Fruit fly (Drosophila melanogaster) whole organism, embryonic: ENCODE results near the gene CG32248.

Experiments used
- Awh ChIP-seq: fragments of 200-800 bp; sonication (Bioruptor generic); IDR thresholded peaks from 2 replicates; pipeline ENCODE4, ENCODE4 v1.3.6; 2022; ENCODE audit warnings: missing biosample characterization, missing genetic modification characterization
- Bdp1 ChIP-seq: fragments of 200-800 bp; sonication (Bioruptor generic); optimal IDR thresholded peaks from 3 replicates; lab custom pipeline; 2016; ENCODE audit warnings: missing biosample characterization, missing genetic modification characterization
- CG10959 ChIP-seq: fragments of 200-800 bp; sonication (Bioruptor generic); IDR thresholded peaks from 2 replicates; pipeline ENCODE4 v1.3.6; 2022; ENCODE audit warnings: missing biosample characterization, missing genetic modification characterization
- CG10979 ChIP-seq: fragments of 200-800 bp; sonication (Bioruptor generic); optimal IDR thresholded peaks from 2 replicates; lab custom pipeline; 2018; ENCODE audit warnings: missing biosample characterization, mild to moderate bottlenecking, missing genetic modification characterization, moderate library complexity
- CG12071 ChIP-seq: fragments of 200-800 bp; sonication (Bioruptor generic); optimal IDR thresholded peaks from 3 replicates; lab custom pipeline; 2018; ENCODE audit warnings: missing biosample characterization, mild to moderate bottlenecking, missing genetic modification characterization
- CG1233 ChIP-seq: fragments of 200-800 bp; sonication (Bioruptor generic); optimal IDR thresholded peaks from 4 replicates; lab custom pipeline; 2018; ENCODE audit warnings: missing biosample characterization, mild to moderate bottlenecking, missing genetic modification characterization
- CG13287 ChIP-seq: fragments of 200-800 bp; sonication (Bioruptor generic); IDR thresholded peaks from 2 replicates; pipeline ENCODE4 v1.3.6; 2022; ENCODE audit warnings: missing biosample characterization, missing genetic modification characterization; ENCODE audit not compliant: partially characterized antibody
- CG14441 ChIP-seq: fragments of 200-800 bp; sonication (Bioruptor generic); IDR thresholded peaks from 2 replicates; pipeline ENCODE4 v1.3.6; 2022; ENCODE audit warnings: missing biosample characterization, missing genetic modification characterization
- CG1529 ChIP-seq: fragments of 200-800 bp; sonication (Bioruptor generic); optimal IDR thresholded peaks from 3 replicates; lab custom pipeline; 2018; ENCODE audit warnings: missing biosample characterization, missing genetic modification characterization
- CG15514 ChIP-seq: fragments of 200-800 bp; sonication (Bioruptor generic); optimal IDR thresholded peaks from 3 replicates; lab custom pipeline; 2017; ENCODE audit warnings: missing biosample characterization, missing genetic modification characterization, mild to moderate bottlenecking, moderate library complexity, missing genetic modification reagents
- CG17385 ChIP-seq: fragments of 200-800 bp; sonication (Bioruptor generic); optimal IDR thresholded peaks from 3 replicates; lab custom pipeline; 2018; ENCODE audit warnings: missing biosample characterization, mild to moderate bottlenecking, missing genetic modification characterization
- CG18619 ChIP-seq: fragments of 200-800 bp; sonication (Bioruptor generic); optimal IDR thresholded peaks from 3 replicates; lab custom pipeline; 2017; ENCODE audit warnings: missing biosample characterization, mild to moderate bottlenecking, missing genetic modification characterization
- CG2678 ChIP-seq: fragments of 200-800 bp; sonication (Bioruptor generic); optimal IDR thresholded peaks from 3 replicates; lab custom pipeline; 2019; ENCODE audit warnings: missing biosample characterization, mild to moderate bottlenecking, missing genetic modification characterization, moderate library complexity
- CG31365 ChIP-seq: fragments of 200-800 bp; sonication (Bioruptor generic); optimal IDR thresholded peaks from 2 replicates; lab custom pipeline; 2018; ENCODE audit warnings: missing biosample characterization, mild to moderate bottlenecking, missing genetic modification characterization
- CG43689 ChIP-seq: fragments of 200-800 bp; sonication (Bioruptor generic); IDR thresholded peaks from 2 replicates; pipeline ENCODE4 v1.3.6; 2022; ENCODE audit warnings: missing biosample characterization, missing genetic modification characterization
- CG6813 ChIP-seq: fragments of 200-800 bp; sonication (Bioruptor generic); optimal IDR thresholded peaks from 2 replicates; lab custom pipeline; 2017; ENCODE audit warnings: missing biosample characterization, missing genetic modification characterization, mild to moderate bottlenecking, moderate library complexity, missing genetic modification reagents
- CG8478 ChIP-seq: fragments of >200 bp; optimal IDR thresholded peaks from 2 replicates; lab custom pipeline; 2018
- CG9727 ChIP-seq: fragments of 200-800 bp; sonication (Bioruptor generic); optimal IDR thresholded peaks from 3 replicates; lab custom pipeline; 2017; ENCODE audit warnings: missing biosample characterization, mild to moderate bottlenecking, missing genetic modification characterization
- CHES-1-like ChIP-seq: fragments of 200-800 bp; sonication (Bioruptor generic); optimal IDR thresholded peaks from 2 replicates; lab custom pipeline; 2016; ENCODE audit warnings: missing biosample characterization, missing genetic modification characterization
- E2f2 ChIP-seq: fragments of 200-800 bp; sonication (Bioruptor generic); IDR thresholded peaks from 2 replicates; pipeline ENCODE4 v1.3.6; 2022; ENCODE audit warnings: missing biosample characterization, missing genetic modification characterization
- Ets65A ChIP-seq: fragments of 200-800 bp; sonication (Bioruptor generic); peaks from one replicate; lab custom pipeline; 2016; ENCODE audit warnings: missing biosample characterization, missing genetic modification characterization
- Fer2 ChIP-seq: fragments of 200-800 bp; sonication (Bioruptor generic); optimal IDR thresholded peaks from 2 replicates; lab custom pipeline; 2018; ENCODE audit warnings: missing biosample characterization, mild to moderate bottlenecking, missing genetic modification characterization, moderate library complexity
- Hr3 ChIP-seq: fragments of 200-800 bp; sonication (Bioruptor generic); optimal IDR thresholded peaks from 3 replicates; lab custom pipeline; 2016; ENCODE audit warnings: missing biosample characterization, missing genetic modification characterization
- Max ChIP-seq: fragments of 200-800 bp; sonication (Bioruptor generic); optimal IDR thresholded peaks from 2 replicates; lab custom pipeline; 2016; ENCODE audit warnings: missing biosample characterization, mild to moderate bottlenecking, missing genetic modification characterization
- NC2β ChIP-seq: fragments of 200-800 bp; sonication (Bioruptor generic); optimal IDR thresholded peaks from 2 replicates; lab custom pipeline; 2016; ENCODE audit warnings: missing biosample characterization, missing genetic modification characterization
- NFAT ChIP-seq: fragments of 200-800 bp; sonication (Bioruptor generic); IDR thresholded peaks from 2 replicates; pipeline ENCODE4 v1.3.6; 2022; ENCODE audit warnings: missing biosample characterization, missing genetic modification characterization
- Sin3A ChIP-seq: fragments of >200 bp; optimal IDR thresholded peaks from 2 replicates; lab custom pipeline; 2018
- Six4 ChIP-seq: fragments of 200-800 bp; sonication (Bioruptor generic); optimal IDR thresholded peaks from 2 replicates; lab custom pipeline; 2016; ENCODE audit warnings: missing biosample characterization, missing genetic modification characterization
- Sox102F ChIP-seq: fragments of 200-800 bp; sonication (Bioruptor generic); optimal IDR thresholded peaks from 2 replicates; lab custom pipeline; 2018; ENCODE audit warnings: missing biosample characterization, mild to moderate bottlenecking, missing genetic modification characterization, moderate library complexity
- Sry-δ ChIP-seq: fragments of 200-800 bp; sonication (Bioruptor generic); optimal IDR thresholded peaks from 2 replicates; lab custom pipeline; 2016; ENCODE audit warnings: missing biosample characterization, missing genetic modification characterization
- Xbp1 ChIP-seq: fragments of 200-800 bp; sonication (Bioruptor generic); optimal IDR thresholded peaks from 3 replicates; lab custom pipeline; 2016; ENCODE audit warnings: missing biosample characterization, mild to moderate bottlenecking, missing genetic modification characterization
- cg ChIP-seq: fragments of 200-800 bp; sonication (Bioruptor generic); optimal IDR thresholded peaks from 3 replicates; lab custom pipeline; 2019; ENCODE audit warnings: missing biosample characterization, mild to moderate bottlenecking, missing genetic modification characterization, moderate library complexity
- eve ChIP-seq, 2 experiments: fragments of >200 bp; optimal IDR thresholded peaks; 2 replicates each; lab custom pipeline; 2017; ENCODE audit warnings: missing biosample characterization in 2 of 2, missing genetic modification characterization in 2 of 2
- exex ChIP-seq: fragments of 200-800 bp; sonication (Bioruptor generic); optimal IDR thresholded peaks from 4 replicates; lab custom pipeline; 2018; ENCODE audit warnings: missing biosample characterization, mild to moderate bottlenecking, missing genetic modification characterization, moderate library complexity
- fd3F ChIP-seq: fragments of 200-800 bp; sonication (Bioruptor generic); optimal IDR thresholded peaks from 2 replicates; lab custom pipeline; 2018; ENCODE audit warnings: missing biosample characterization, mild to moderate bottlenecking, missing genetic modification characterization, moderate library complexity
- gcm2 ChIP-seq: fragments of 200-800 bp; sonication (Bioruptor generic); optimal IDR thresholded peaks from 2 replicates; lab custom pipeline; 2016; ENCODE audit warnings: missing biosample characterization, missing genetic modification characterization
- gsb-n ChIP-seq: fragments of 200-800 bp; sonication (Bioruptor generic); optimal IDR thresholded peaks from 3 replicates; lab custom pipeline; 2018; ENCODE audit warnings: missing biosample characterization, mild to moderate bottlenecking, missing genetic modification characterization
- lola ChIP-seq, 3 experiments: fragments of >200 bp in 2 of 3; fragments of 200-800 bp in 1 of 3; sonication (Bioruptor generic) in 1 of 3; optimal IDR thresholded peaks; 2 replicates each; lab custom pipeline; 2017 to 2019; ENCODE audit warnings: missing biosample characterization in 3 of 3, missing genetic modification characterization in 3 of 3, mild to moderate bottlenecking in 1 of 3, moderate library complexity in 1 of 3
- nerfin-1 ChIP-seq: fragments of 200-800 bp; sonication (Bioruptor generic); optimal IDR thresholded peaks from 3 replicates; lab custom pipeline; 2019; ENCODE audit warnings: missing biosample characterization, mild to moderate bottlenecking, missing genetic modification characterization, moderate library complexity
- phol ChIP-seq: fragments of 200-800 bp; sonication (Bioruptor generic); optimal IDR thresholded peaks from 3 replicates; lab custom pipeline; 2018; ENCODE audit warnings: missing biosample characterization, mild to moderate bottlenecking, missing genetic modification characterization, moderate library complexity
- pita ChIP-seq: fragments of 200-800 bp; sonication (Bioruptor generic); optimal IDR thresholded peaks from 2 replicates; lab custom pipeline; 2017; ENCODE audit warnings: missing biosample characterization, mild to moderate bottlenecking, missing genetic modification characterization
- pzg ChIP-seq: fragments of 200-800 bp; sonication (Bioruptor generic); optimal IDR thresholded peaks from 3 replicates; lab custom pipeline; 2018; ENCODE audit warnings: missing biosample characterization, mild to moderate bottlenecking, missing genetic modification characterization, moderate library complexity
- tio ChIP-seq: fragments of 200-800 bp; sonication (Bioruptor generic); optimal IDR thresholded peaks from 2 replicates; lab custom pipeline; 2017; ENCODE audit warnings: missing biosample characterization, missing genetic modification characterization, inconsistent platforms
- toy ChIP-seq: fragments of 200-800 bp; sonication (Bioruptor generic); IDR thresholded peaks from 2 replicates; pipeline ENCODE4 v1.3.6; 2022; ENCODE audit warnings: missing biosample characterization, missing genetic modification characterization
- trh ChIP-seq: fragments of 200-800 bp; sonication (Bioruptor generic); optimal IDR thresholded peaks from 2 replicates; lab custom pipeline; 2016; ENCODE audit warnings: missing biosample characterization, missing genetic modification characterization
- tx ChIP-seq: fragments of 200-800 bp; sonication (Bioruptor generic); optimal IDR thresholded peaks from 2 replicates; lab custom pipeline; 2016; ENCODE audit warnings: missing biosample characterization, missing genetic modification characterization
- unc-4 ChIP-seq: fragments of 200-800 bp; sonication (Bioruptor generic); IDR thresholded peaks from 2 replicates; pipeline ENCODE4 v1.3.6; 2022; ENCODE audit warnings: missing biosample characterization, missing genetic modification characterization; ENCODE audit not compliant: partially characterized antibody
- unpg ChIP-seq: fragments of 200-800 bp; sonication (Bioruptor generic); optimal IDR thresholded peaks from 3 replicates; lab custom pipeline; 2018; ENCODE audit warnings: missing biosample characterization, mild to moderate bottlenecking, missing genetic modification characterization, moderate library complexity
- vnd ChIP-seq: fragments of 200-800 bp; sonication (Bioruptor generic); IDR thresholded peaks from 3 replicates; pipeline ENCODE4 v1.3.6; 2022; ENCODE audit warnings: missing biosample characterization, missing genetic modification characterization; ENCODE audit not compliant: partially characterized antibody
- zf30C ChIP-seq: fragments of 200-800 bp; sonication (Bioruptor generic); optimal IDR thresholded peaks from 3 replicates; lab custom pipeline; 2018; ENCODE audit warnings: missing biosample characterization, mild to moderate bottlenecking, missing genetic modification characterization

CG32248 gene

dm6 chr3L:4474946-4475470 lies 3.5 kb downstream of the CG32248 start (continued):
- TF ChIP-seq CG1529 (GFP tag; lab: Kevin White, UChicago) (peak; percentile 86), CG18619 (GFP tag; lab: Kevin White, UChicago) (peak; percentile 85), Sox102F (GFP tag; lab: Kevin White, UChicago) (peak; percentile 69), unpg (GFP tag; lab: Kevin White, UChicago) (peak; percentile 86), CG13287 (peak; percentile 29; the same call in 1 of the 2 replicates), fd3F (GFP tag; lab: Kevin White, UChicago) (peak; percentile 68), pita (GFP tag; lab: Kevin White, UChicago) (no peak), Bdp1 (GFP tag; lab: Kevin White, UChicago) (peak; percentile 53), NC2β (GFP tag; lab: Kevin White, UChicago) (peak; percentile 77), lola (GFP tag; optimal IDR thresholded peaks at IDR 0.05; lab: Kevin White, UChicago) (no peak), eve (GFP tag; optimal IDR thresholded peaks at IDR 0.05; lab: Kevin White, UChicago) (peak in 1 of 2 experiments; percentile 62), CG10979 (no peak), cg (GFP tag; lab: Kevin White, UChicago) (no peak), CG1233 (GFP tag; lab: Kevin White, UChicago) (peak; percentile 93), tio (peak; percentile 22), CG12071 (peak; percentile 97), E2f2 (GFP tag; lab: Robert Waterston, UW) (peak; percentile 51; the same call in 1 of the 2 replicates), tx (GFP tag; lab: Kevin White, UChicago) (no peak), unc-4 (no peak), CG9727 (GFP tag; lab: Kevin White, UChicago) (peak; percentile 68), toy (0 out of 2 replicates have a peak, but pooled peaks have one; percentile 32), CG15514 (GFP tag; lab: Kevin White, UChicago) (peak; percentile 92), Hr3 (GFP tag; lab: Kevin White, UChicago) (no peak), CG10959 (GFP tag; lab: Robert Waterston, UW) (no peak), phol (tag; lab: Kevin White, UChicago) (peak; percentile 75), CG31365 (tag; lab: Kevin White, UChicago) (peak; percentile 90), CG14441 (no peak), Ets65A (no peak), exex (peak; percentile 57), Six4 (peak; percentile 72), CG8478 (lab: Kevin White, UChicago) (no peak), CG17385 (peak; percentile 88), Awh (GFP tag; lab: Robert Waterston, UW) (peak; percentile 56; the same call in 1 of the 2 replicates), Sin3A (no peak), gcm2 (GFP tag; lab: Kevin White, UChicago) (peak; percentile 74), Xbp1 (GFP tag; lab: Kevin White, UChicago) (peak; percentile 75), trh (peak; percentile 73), CG43689 (GFP tag; lab: Robert Waterston, UW) (peak; percentile 66), Max (GFP tag; lab: Kevin White, UChicago) (peak; percentile 69), Fer2 (tag; lab: Kevin White, UChicago) (peak; percentile 73), NFAT (peak; percentile 40; the same call in 1 of the 2 replicates), nerfin-1 (tag; lab: Kevin White, UChicago) (peak; percentile 76), CG6813 (GFP tag; lab: Kevin White, UChicago) (peak; percentile 95), gsb-n (tag; lab: Kevin White, UChicago) (peak; percentile 67), zf30C (GFP tag; lab: Kevin White, UChicago) (peak; percentile 30), CG2678 (tag; lab: Kevin White, UChicago) (peak; percentile 71), pzg (GFP tag; lab: Kevin White, UChicago) (no peak), Sry-δ (GFP tag; lab: Kevin White, UChicago) (no peak), CHES-1-like (GFP tag; lab: Kevin White, UChicago) (peak; percentile 59), vnd (GFP tag; lab: Robert Waterston, UW) (no peak)
